Fruit fly (Drosophila melanogaster) whole organism, pupa: Measurements from ENCODE around the gene CG31835.
"Not testable (repeated sequence)": the region's sequence is repeated elsewhere in the genome, so short reads cannot be mapped to it uniquely, and the experiment has no call there.

Experiments
- CG10348 ChIP-seq: fragments of 200-800 bp; sonication (Bioruptor generic); IDR thresholded peaks from 2 replicates; pipeline ENCODE4 v1.3.6; 2022; ENCODE audit warnings: missing biosample characterization, missing genetic modification characterization
- CG12605 ChIP-seq: fragments of 200-800 bp; sonication (Bioruptor generic); IDR thresholded peaks from 2 replicates; pipeline ENCODE4 v1.3.6; 2022; ENCODE audit warnings: missing biosample characterization, missing genetic modification characterization
- CG13204 ChIP-seq: fragments of 200-800 bp; sonication (Bioruptor generic); optimal IDR thresholded peaks from 2 replicates; lab custom pipeline; 2018; ENCODE audit warnings: missing biosample characterization, mild to moderate bottlenecking, missing genetic modification characterization, moderate library complexity
- CG14655 ChIP-seq: fragments of 200-800 bp; sonication (Bioruptor generic); optimal IDR thresholded peaks from 3 replicates; lab custom pipeline; 2017; ENCODE audit warnings: mild to moderate bottlenecking, missing biosample characterization, missing genetic modification reagents, missing genetic modification characterization
- CG15710 ChIP-seq: fragments of 200-800 bp; sonication (Bioruptor generic); optimal IDR thresholded peaks from 2 replicates; lab custom pipeline; 2018; ENCODE audit warnings: missing biosample characterization, mild to moderate bottlenecking, missing genetic modification characterization, moderate library complexity
- CG17806 ChIP-seq: fragments of 200-800 bp; sonication (Bioruptor generic); optimal IDR thresholded peaks from 2 replicates; lab custom pipeline; 2018; ENCODE audit warnings: missing biosample characterization, mild to moderate bottlenecking, missing genetic modification characterization, moderate library complexity
- CG32121 ChIP-seq: fragments of 200-800 bp; sonication (Bioruptor generic); IDR thresholded peaks from 2 replicates; pipeline ENCODE4 v1.3.6; 2022; ENCODE audit warnings: missing biosample characterization, missing genetic modification characterization
- CG34367 ChIP-seq: fragments of 200-800 bp; sonication (Bioruptor generic); optimal IDR thresholded peaks from 2 replicates; lab custom pipeline; 2018; ENCODE audit warnings: missing biosample characterization, mild to moderate bottlenecking, missing genetic modification characterization
- CG4496 ChIP-seq: fragments of 200-800 bp; sonication (Bioruptor generic); IDR thresholded peaks from 3 replicates; pipeline ENCODE4 v1.3.6; 2022; ENCODE audit warnings: missing biosample characterization, missing genetic modification characterization
- CG8159 ChIP-seq: fragments of 200-800 bp; sonication (Bioruptor generic); optimal IDR thresholded peaks from 3 replicates; lab custom pipeline; 2018; ENCODE audit warnings: missing biosample characterization, mild to moderate bottlenecking, missing genetic modification characterization, moderate library complexity
- CG8301 ChIP-seq: fragments of 200-800 bp; sonication (Bioruptor generic); optimal IDR thresholded peaks from 2 replicates; lab custom pipeline; 2018; ENCODE audit warnings: missing biosample characterization, mild to moderate bottlenecking, missing genetic modification characterization
- CG9948 ChIP-seq: fragments of 200-800 bp; sonication (Bioruptor generic); optimal IDR thresholded peaks from 2 replicates; lab custom pipeline; 2018; ENCODE audit warnings: missing biosample characterization, mild to moderate bottlenecking, missing genetic modification characterization, moderate library complexity
- D1 ChIP-seq: fragments of 200-800 bp; sonication (Bioruptor generic); optimal IDR thresholded peaks from 2 replicates; lab custom pipeline; 2018; ENCODE audit warnings: missing biosample characterization, mild to moderate bottlenecking, missing genetic modification characterization, moderate library complexity
- EcR ChIP-seq: fragments of 200-800 bp; sonication (Bioruptor generic); optimal IDR thresholded peaks from 3 replicates; lab custom pipeline; 2019; ENCODE audit warnings: missing biosample characterization, missing genetic modification characterization, mild to moderate bottlenecking, moderate library complexity, missing genetic modification reagents
- Ets98B ChIP-seq: fragments of 200-800 bp; sonication (Bioruptor generic); IDR thresholded peaks from 2 replicates; pipeline ENCODE4 v1.3.6; 2022; ENCODE audit warnings: missing biosample characterization, missing genetic modification characterization
- Pif1A ChIP-seq: fragments of 200-800 bp; sonication (Bioruptor generic); optimal IDR thresholded peaks from 3 replicates; lab custom pipeline; 2016; ENCODE audit warnings: missing biosample characterization, missing genetic modification characterization
- Pif1B ChIP-seq: fragments of 200-800 bp; sonication (Bioruptor generic); optimal IDR thresholded peaks from 3 replicates; lab custom pipeline; 2016; ENCODE audit warnings: missing biosample characterization, missing genetic modification characterization
- Snoo ChIP-seq: fragments of 200-800 bp; sonication (Bioruptor generic); optimal IDR thresholded peaks from 3 replicates; lab custom pipeline; 2017; ENCODE audit warnings: missing biosample characterization, mild to moderate bottlenecking, missing genetic modification characterization, inconsistent platforms
- fd96Ca ChIP-seq: fragments of 200-800 bp; sonication (Bioruptor generic); IDR thresholded peaks from 3 replicates; pipeline ENCODE4 v1.3.6; 2022; ENCODE audit warnings: missing biosample characterization, missing genetic modification characterization
- gl ChIP-seq: fragments of 200-800 bp; sonication (Bioruptor generic); optimal IDR thresholded peaks from 2 replicates; lab custom pipeline; 2018; ENCODE audit warnings: missing biosample characterization, mild to moderate bottlenecking, missing genetic modification characterization
- rn ChIP-seq: fragments of 200-800 bp; sonication (Bioruptor generic); IDR thresholded peaks from 2 replicates; pipeline ENCODE4 v1.3.6; 2022; ENCODE audit warnings: missing biosample characterization, missing genetic modification characterization

The CG31835 gene

dm6 chr2L:14742893-14743292 is 7.2 kb downstream of the CG31835 start, which contains the start of gene CG34166:
CG34166 (plus strand) TSS chr2L:14743193.
- not testable (repeated sequence) for TF ChIP-seq CG32121; Pif1B (GFP tag; lab: Kevin White, UChicago); EcR (GFP tag; lab: Kevin White, UChicago)
- TF ChIP-seq, all 21 proteins: peak for 0; not testable (repeated sequence) for 21

dm6 chr2L:14743337-14743736 is 7.7 kb downstream of the CG31835 start:
- TF ChIP-seq CG8301 (tag; lab: Kevin White, UChicago), result no peak

dm6 chr2L:14744121-14744520 is 8.5 kb downstream of the CG31835 start, which contains the start of gene CG42681:
CG42681 (plus strand) TSS chr2L:14744421.
- TF ChIP-seq Pif1A (GFP tag; lab: Kevin White, UChicago) (no peak), CG9948 (no peak)

- TF ChIP-seq CG4496 (no peak), Pif1B (GFP tag; lab: Kevin White, UChicago) (no peak), Ets98B (GFP tag; lab: Robert Waterston, UW) (no peak)
- TF ChIP-seq, all 21 proteins: peak for 0
These were observed 9.4 kb downstream of the CG31835 start, which contains the start of gene CG42587 for dm6 chr2L:14745068-14745467. CG42587 (minus strand) TSS chr2L:14745210.

dm6 chr2L:14746068-14746467 is 10.4 kb downstream of the CG31835 start:
- TF ChIP-seq CG15710, result no peak
- TF ChIP-seq CG17806 (tag; lab: Kevin White, UChicago), result no peak
- TF ChIP-seq CG10348 (GFP tag; lab: Robert Waterston, UW), result no peak
- no peak for TF ChIP-seq gl (tag; lab: Kevin White, UChicago)
- TF ChIP-seq Snoo (tag; lab: Kevin White, UChicago), result no peak
- no peak for TF ChIP-seq D1 (tag; lab: Kevin White, UChicago)
- no peak for TF ChIP-seq CG13204 (GFP tag; lab: Kevin White, UChicago)
- TF ChIP-seq CG4496, result no peak

- TF ChIP-seq CG8301 (tag; lab: Kevin White, UChicago) (no peak), CG10348 (GFP tag; lab: Robert Waterston, UW) (no peak), CG15710 (no peak), CG14655 (GFP tag; lab: Kevin White, UChicago) (no peak), CG12605 (GFP tag; lab: Robert Waterston, UW) (no peak), CG32121 (no peak), CG9948 (no peak), Snoo (tag; lab: Kevin White, UChicago) (no peak), D1 (tag; lab: Kevin White, UChicago) (no peak), Pif1B (GFP tag; lab: Kevin White, UChicago) (no peak), Pif1A (GFP tag; lab: Kevin White, UChicago) (no peak), Ets98B (GFP tag; lab: Robert Waterston, UW) (no peak), fd96Ca (GFP tag; lab: Robert Waterston, UW) (no peak), CG17806 (tag; lab: Kevin White, UChicago) (no peak), CG34367 (no peak), CG13204 (GFP tag; lab: Kevin White, UChicago) (no peak), gl (tag; lab: Kevin White, UChicago) (no peak), rn (GFP tag; lab: Robert Waterston, UW) (no peak)
- TF ChIP-seq, all 21 proteins: peak for 0
These were observed 24.8 kb downstream of the CG31835 start, which contains the start of gene CG4691 for dm6 chr2L:14760467-14760866. CG4691 (plus strand) TSS chr2L:14760767.

dm6 chr2L:14762465-14762864 is 26.8 kb downstream of the CG31835 start, which contains the start of gene CSN1a:
CSN1a (plus strand) TSS chr2L:14762765.
- no peak for TF ChIP-seq CG8159 (tag; lab: Kevin White, UChicago)

- TF ChIP-seq Pif1A (GFP tag; lab: Kevin White, UChicago), result no peak
- TF ChIP-seq EcR (GFP tag; lab: Kevin White, UChicago), result no peak
- no peak for TF ChIP-seq Ets98B (GFP tag; lab: Robert Waterston, UW)
- no peak for TF ChIP-seq CG10348 (GFP tag; lab: Robert Waterston, UW)
- no peak for TF ChIP-seq gl (tag; lab: Kevin White, UChicago)
- no peak for TF ChIP-seq rn (GFP tag; lab: Robert Waterston, UW)
- no peak for TF ChIP-seq CG12605 (GFP tag; lab: Robert Waterston, UW)
- TF ChIP-seq CG15710, result no peak
- no peak for TF ChIP-seq Snoo (tag; lab: Kevin White, UChicago)
- TF ChIP-seq fd96Ca (GFP tag; lab: Robert Waterston, UW), result no peak
- TF ChIP-seq CG14655 (GFP tag; lab: Kevin White, UChicago), result no peak
- TF ChIP-seq CG9948, result no peak
- no peak for TF ChIP-seq CG34367
- TF ChIP-seq CG8159 (tag; lab: Kevin White, UChicago), result no peak
- no peak for TF ChIP-seq CG17806 (tag; lab: Kevin White, UChicago)
These were observed 30.0 kb downstream of the CG31835 start, which contains the start of gene CG4701 for dm6 chr2L:14765608-14766007. CG4701 (plus strand) TSS chr2L:14765908.
